Worm (Caenorhabditis elegans) whole organism, L4 larva: ENCODE results near the gene F56A8.3.

Experiments
- F10B5.3 ChIP-seq: sonication (generic microtip); optimal IDR thresholded peaks from 2 replicates; lab custom pipeline; 2016; ENCODE audit warnings: mild to moderate bottlenecking, missing genetic modification characterization, missing compliant biosample characterization
- F26F4.8 ChIP-seq: fragments of 200-800 bp; sonication (Bioruptor generic); conservative IDR thresholded peaks from 2 replicates; pipeline ENCODE4 v1.3.6; 2022; ENCODE audit warnings: missing genetic modification characterization, missing compliant biosample characterization
- F44E2.7 ChIP-seq: fragments of 200-800 bp; sonication (Bioruptor generic); IDR thresholded peaks from 2 replicates; pipeline ENCODE4 v2.1.2; 2022; ENCODE audit warnings: missing genetic modification characterization, missing compliant biosample characterization
- T26A8.4 ChIP-seq: fragments of 200-800 bp; sonication (Bioruptor generic); IDR thresholded peaks from 2 replicates; pipeline ENCODE4 v1.3.6; 2022; ENCODE audit warnings: missing genetic modification characterization, missing compliant biosample characterization
- Y5F2A.4 ChIP-seq: fragments of 200-800 bp; sonication (Bioruptor generic); optimal IDR thresholded peaks from 2 replicates; lab custom pipeline; 2018; ENCODE audit warnings: mild to moderate bottlenecking, missing genetic modification characterization, missing compliant biosample characterization
- ZK337.2 ChIP-seq: fragments of 200-800 bp; sonication (Bioruptor generic); IDR thresholded peaks from 2 replicates; pipeline ENCODE4 v1.3.6; 2022; ENCODE audit warnings: missing genetic modification reagents, missing genetic modification characterization, missing compliant biosample characterization
- ama-1 ChIP-seq: fragments of 150-350 bp; optimal IDR thresholded peaks from 2 replicates; lab custom pipeline; 2014; ENCODE audit warnings: inconsistent platforms, mixed read lengths
- attf-4 ChIP-seq: sonication (generic microtip); optimal IDR thresholded peaks from 3 replicates; lab custom pipeline; 2017; ENCODE audit warnings: missing biosample characterization, missing genetic modification characterization
- ceh-20 ChIP-seq: fragments of 200-800 bp; sonication (Bioruptor generic); IDR thresholded peaks from 2 replicates; pipeline ENCODE4 v1.3.6; 2022; ENCODE audit warnings: missing genetic modification reagents, missing genetic modification characterization, missing compliant biosample characterization
- ceh-28 ChIP-seq: fragments of 150-350 bp; optimal IDR thresholded peaks from 2 replicates; lab custom pipeline; 2014; ENCODE audit warnings: missing biosample characterization, missing genetic modification reagents, missing genetic modification characterization
- dmd-8 ChIP-seq: fragments of 200-800 bp; sonication (Bioruptor generic); IDR thresholded peaks from 2 replicates; pipeline ENCODE4 v1.3.6; 2022; ENCODE audit warnings: missing genetic modification characterization, missing compliant biosample characterization
- dmd-9 ChIP-seq: fragments of 200-800 bp; sonication (Bioruptor generic); IDR thresholded peaks from 2 replicates; pipeline ENCODE4 v1.3.6; 2022; ENCODE audit warnings: missing genetic modification reagents, missing genetic modification characterization, missing compliant biosample characterization
- dpl-1 ChIP-seq: fragments of 150-350 bp; optimal IDR thresholded peaks from 2 replicates; lab custom pipeline; 2014; ENCODE audit warnings: missing biosample characterization, missing genetic modification reagents, missing genetic modification characterization
- dve-1 ChIP-seq: sonication (generic microtip); optimal IDR thresholded peaks from 2 replicates; lab custom pipeline; 2017; ENCODE audit warnings: antibody characterized with exemption, mild to moderate bottlenecking, missing genetic modification characterization, missing compliant biosample characterization; ENCODE audit not compliant: insufficient read depth
- fos-1 ChIP-seq: fragments of 150-350 bp; optimal IDR thresholded peaks from 2 replicates; lab custom pipeline; 2014; ENCODE audit warnings: missing biosample characterization, missing genetic modification characterization
- gei-8 ChIP-seq: fragments of 200-800 bp; sonication (Bioruptor generic); optimal IDR thresholded peaks from 2 replicates; lab custom pipeline; 2018; ENCODE audit warnings: mild to moderate bottlenecking, missing genetic modification characterization, missing compliant biosample characterization
- hlh-11 ChIP-seq: fragments of 200-800 bp; sonication (Bioruptor generic); optimal IDR thresholded peaks from 2 replicates; lab custom pipeline; 2018; ENCODE audit warnings: mild to moderate bottlenecking, missing genetic modification characterization, missing compliant biosample characterization
- hmg-1.1 ChIP-seq: fragments of 200-800 bp; sonication (Bioruptor generic); IDR thresholded peaks from 2 replicates; pipeline ENCODE4 v1.3.6; 2022; ENCODE audit warnings: missing genetic modification reagents, missing genetic modification characterization, missing compliant biosample characterization
- jun-1 ChIP-seq: fragments of 150-350 bp; optimal IDR thresholded peaks from 2 replicates; lab custom pipeline; 2014; ENCODE audit warnings: missing biosample characterization, missing genetic modification reagents, missing genetic modification characterization
- lin-1 ChIP-seq: fragments of 200-800 bp; sonication (Bioruptor generic); IDR thresholded peaks from 2 replicates; pipeline ENCODE4 v1.3.6; 2022; ENCODE audit warnings: missing genetic modification reagents, missing genetic modification characterization, missing compliant biosample characterization
- lin-13 ChIP-seq: fragments of 150-350 bp; optimal IDR thresholded peaks from 2 replicates; lab custom pipeline; 2014; ENCODE audit warnings: missing biosample characterization, missing genetic modification reagents, missing genetic modification characterization
- lin-15B ChIP-seq: fragments of 150-350 bp; sonication (generic microtip); optimal IDR thresholded peaks from 3 replicates; lab custom pipeline; 2014; ENCODE audit warnings: missing biosample characterization, missing genetic modification characterization
- lin-38 ChIP-seq: fragments of 200-800 bp; sonication (Bioruptor generic); IDR thresholded peaks from 2 replicates; pipeline ENCODE4 v1.3.6; 2022; ENCODE audit warnings: missing genetic modification reagents, missing genetic modification characterization, missing compliant biosample characterization
- lir-3 ChIP-seq: sonication (generic microtip); optimal IDR thresholded peaks from 2 replicates; lab custom pipeline; 2016; ENCODE audit warnings: mild to moderate bottlenecking, missing genetic modification characterization, missing compliant biosample characterization
- lsy-2 ChIP-seq, 2 experiments: fragments of 150-350 bp in 1 of 2; sonication (generic microtip) in 1 of 2; optimal IDR thresholded peaks; 2 replicates each; lab custom pipeline; 2014 to 2017; ENCODE audit warnings: missing biosample characterization in 2 of 2, missing genetic modification characterization in 2 of 2
- madf-5 ChIP-seq, 2 experiments: fragments of 200-800 bp; sonication (Bioruptor generic); IDR thresholded peaks; 2 replicates each; pipeline ENCODE4 v1.3.6; 2022; ENCODE audit warnings: missing compliant biosample characterization in 2 of 2, missing genetic modification characterization in 2 of 2
- mdl-1 ChIP-seq, 2 experiments: fragments of 150-350 bp in 1 of 2; sonication (generic microtip) in 1 of 2; optimal IDR thresholded peaks; 2 replicates each; lab custom pipeline; 2014 to 2017; ENCODE audit warnings: missing biosample characterization in 2 of 2, missing genetic modification characterization in 2 of 2
- mdt-29 ChIP-seq: fragments of 200-800 bp; sonication (Bioruptor generic); IDR thresholded peaks from 2 replicates; pipeline ENCODE4 v1.3.6; 2022; ENCODE audit warnings: missing genetic modification reagents, missing genetic modification characterization, missing compliant biosample characterization
- mes-2 ChIP-seq: sonication (generic microtip); optimal IDR thresholded peaks from 2 replicates; lab custom pipeline; 2016; ENCODE audit warnings: missing genotype, mild to moderate bottlenecking, missing genetic modification characterization, missing compliant biosample characterization; ENCODE audit not compliant: poor library complexity, severe bottlenecking
- nhr-10 ChIP-seq: fragments of 150-350 bp; optimal IDR thresholded peaks from 2 replicates; lab custom pipeline; 2014; ENCODE audit warnings: missing biosample characterization, missing genetic modification characterization
- nhr-11 ChIP-seq: fragments of 150-350 bp; optimal IDR thresholded peaks from 2 replicates; lab custom pipeline; 2014; ENCODE audit warnings: missing biosample characterization, missing genetic modification characterization
- nhr-111 ChIP-seq: fragments of 200-800 bp; sonication (Bioruptor generic); optimal IDR thresholded peaks from 2 replicates; lab custom pipeline; 2018; ENCODE audit warnings: mild to moderate bottlenecking, missing genetic modification characterization, missing compliant biosample characterization
- nhr-28 ChIP-seq: fragments of 150-350 bp; optimal IDR thresholded peaks from 2 replicates; lab custom pipeline; 2014; ENCODE audit warnings: missing biosample characterization, missing genetic modification characterization
- nhr-42 ChIP-seq: fragments of 200-800 bp; sonication (Bioruptor generic); IDR thresholded peaks from 2 replicates; pipeline ENCODE4 v1.3.6; 2022; ENCODE audit warnings: missing genetic modification characterization, missing compliant biosample characterization
- nhr-48 ChIP-seq: sonication (generic microtip); optimal IDR thresholded peaks from 2 replicates; lab custom pipeline; 2016; ENCODE audit warnings: mild to moderate bottlenecking, missing genetic modification characterization, missing compliant biosample characterization
- nhr-6 ChIP-seq: fragments of 150-350 bp; optimal IDR thresholded peaks from 2 replicates; lab custom pipeline; 2014; ENCODE audit warnings: missing biosample characterization, missing genetic modification characterization
- php-3 ChIP-seq: fragments of 200-800 bp; sonication (Bioruptor generic); IDR thresholded peaks from 2 replicates; pipeline ENCODE4 v1.3.6; 2022; ENCODE audit warnings: missing genetic modification reagents, missing genetic modification characterization, missing compliant biosample characterization
- sdz-12 ChIP-seq: fragments of 200-800 bp; sonication (Bioruptor generic); optimal IDR thresholded peaks from 2 replicates; lab custom pipeline; 2018; ENCODE audit warnings: mild to moderate bottlenecking, missing genetic modification characterization, missing compliant biosample characterization
- set-16 ChIP-seq: fragments of 200-800 bp; sonication (Bioruptor generic); IDR thresholded peaks from 2 replicates; pipeline ENCODE4 v1.3.6; 2022; ENCODE audit warnings: missing genetic modification reagents, missing genetic modification characterization, missing compliant biosample characterization
- snpc-4 ChIP-seq: fragments of 150-350 bp; optimal IDR thresholded peaks from 2 replicates; lab custom pipeline; 2014; ENCODE audit warnings: missing biosample characterization, missing genetic modification characterization
- tag-97 ChIP-seq: fragments of 200-800 bp; sonication (Bioruptor generic); IDR thresholded peaks from 2 replicates; pipeline ENCODE4 v1.3.6; 2022; ENCODE audit warnings: missing genetic modification characterization, missing compliant biosample characterization
- unc-39 ChIP-seq: sonication (generic microtip); optimal IDR thresholded peaks from 2 replicates; lab custom pipeline; 2017; ENCODE audit warnings: missing biosample characterization, missing genetic modification characterization
- ztf-11 ChIP-seq: fragments of 150-350 bp; optimal IDR thresholded peaks from 2 replicates; lab custom pipeline; 2014; ENCODE audit warnings: missing biosample characterization, missing genetic modification characterization

Gene F56A8.3

DNA sequence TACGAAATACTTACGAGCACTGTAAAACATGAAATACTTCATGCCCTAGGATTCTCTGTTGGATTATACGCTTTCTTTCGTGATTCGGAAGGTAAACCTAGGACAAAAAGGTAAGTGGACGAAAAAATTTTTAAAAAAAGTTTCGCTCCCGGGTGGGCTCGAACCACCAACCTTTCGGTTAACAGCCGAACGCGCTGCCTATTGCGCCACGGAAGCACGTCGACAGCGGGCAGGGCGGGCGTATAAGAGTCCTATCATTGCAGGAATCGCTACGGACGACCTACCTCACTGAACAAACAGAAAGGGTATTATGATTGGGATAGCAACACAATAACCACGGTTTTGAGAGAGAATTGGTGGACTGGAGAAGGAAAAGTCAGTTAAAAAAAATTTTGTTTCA lies 31.7 kb upstream of the F56A8.3 start (continued):
- TF ChIP-seq lin-38 (GFP tag; lab: Robert Waterston, UW), result no peak; the same call in 1 of the 2 replicates
- TF ChIP-seq madf-5 (GFP tag; IDR thresholded peaks at IDR 0.05; lab: Robert Waterston, UW), result 0 out of 4 replicates have a peak, but pooled peaks of 1 of the 2 experiments have one; percentile 47
- TF ChIP-seq dmd-8 (GFP tag; lab: Robert Waterston, UW), result 0 out of 2 replicates have a peak, but pooled peaks have one; percentile 27
- TF ChIP-seq sdz-12 (GFP tag; lab: Kevin White, UChicago), result no peak
- no peak for TF ChIP-seq nhr-28
- TF ChIP-seq fos-1 (tag; lab: Kevin White, UChicago), result no peak
- 0 out of 2 replicates have a peak, but pooled peaks have one; percentile 34 for TF ChIP-seq nhr-42
- TF ChIP-seq gei-8, result no peak
- TF ChIP-seq php-3 (GFP tag; lab: Robert Waterston, UW), result 0 out of 2 replicates have a peak, but pooled peaks have one; percentile 18
- TF ChIP-seq ama-1 (lab: Kevin White, UChicago), result no peak
- TF ChIP-seq attf-4 (tag; lab: Kevin White, UChicago), result no peak
- no peak for TF ChIP-seq unc-39 (tag; lab: Kevin White, UChicago)
- no peak for TF ChIP-seq F10B5.3 (tag; lab: Kevin White, UChicago)
- TF ChIP-seq snpc-4 (tag; lab: Kevin White, UChicago), result no peak
- no peak for TF ChIP-seq lir-3
- TF ChIP-seq T26A8.4, result peak; percentile 32; the same call in 1 of the 2 replicates
- TF ChIP-seq lin-15B (tag; lab: Kevin White, UChicago), result no peak
- TF ChIP-seq hlh-11, result peak; percentile 16
- no peak for TF ChIP-seq dpl-1 (GFP tag; lab: Kevin White, UChicago)
- TF ChIP-seq lin-1 (GFP tag; lab: Robert Waterston, UW), result no peak
- no peak for TF ChIP-seq ceh-20 (GFP tag; lab: Robert Waterston, UW)
- no peak for TF ChIP-seq lsy-2 (tag; optimal IDR thresholded peaks at IDR 0.05; lab: Kevin White, UChicago)
- no peak for TF ChIP-seq tag-97 (GFP tag; lab: Robert Waterston, UW)
- no peak for TF ChIP-seq nhr-111
- TF ChIP-seq hmg-1.1 (GFP tag; lab: Robert Waterston, UW), result peak; percentile 58
- TF ChIP-seq nhr-11 (tag; lab: Kevin White, UChicago), result no peak
- TF ChIP-seq lin-13 (GFP tag; lab: Kevin White, UChicago), result peak; percentile 28
- TF ChIP-seq nhr-6, result no peak
- 0 out of 2 replicates have a peak, but pooled peaks have one; percentile 46 for TF ChIP-seq dmd-9
- TF ChIP-seq dve-1 (tag; lab: Kevin White, UChicago), result no peak
- TF ChIP-seq Y5F2A.4, result peak; percentile 22
- TF ChIP-seq ZK337.2 (GFP tag; lab: Robert Waterston, UW), result no peak
- peak; percentile 38; the same call in 1 of the 2 replicates for TF ChIP-seq set-16 (GFP tag; lab: Robert Waterston, UW)
- TF ChIP-seq F26F4.8, result no peak
- TF ChIP-seq ztf-11 (tag; lab: Kevin White, UChicago), result no peak
- no peak for TF ChIP-seq nhr-10 (tag; lab: Kevin White, UChicago)
- TF ChIP-seq jun-1 (tag; lab: Kevin White, UChicago), result no peak
- TF ChIP-seq mes-2, result peak; percentile 74
- TF ChIP-seq mdt-29 (GFP tag; lab: Robert Waterston, UW), result no peak
- no peak for TF ChIP-seq mdl-1 (tag; optimal IDR thresholded peaks at IDR 0.05; lab: Kevin White, UChicago)
- no peak for TF ChIP-seq ceh-28 (tag; lab: Kevin White, UChicago)
- peak; percentile 22; the same call in 1 of the 2 replicates for TF ChIP-seq F44E2.7 (GFP tag; lab: Robert Waterston, UW)
- TF ChIP-seq nhr-48 (tag; lab: Kevin White, UChicago), result no peak

DNA sequence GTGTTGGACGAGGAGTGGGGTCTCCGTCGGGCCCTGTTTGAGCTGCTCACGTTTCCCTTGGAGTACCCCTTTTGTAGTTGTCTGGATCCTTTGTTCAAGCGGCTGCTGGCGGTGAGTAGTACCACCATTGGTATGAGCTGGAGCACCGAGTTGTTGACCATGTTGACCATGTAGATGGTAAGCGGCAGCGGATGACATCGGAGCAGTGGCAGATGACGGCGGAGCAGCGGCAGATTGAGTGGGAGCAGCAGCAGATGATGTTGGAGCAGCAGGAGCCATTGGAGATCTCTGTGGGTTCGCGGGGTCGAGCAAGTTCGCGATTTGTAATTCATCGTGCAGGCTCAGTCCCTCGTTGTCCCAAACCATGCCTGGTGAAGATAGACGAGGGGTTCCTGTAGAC lies 20.5 kb upstream of the F56A8.3 start:
- TF ChIP-seq set-16 (GFP tag; lab: Robert Waterston, UW), result peak; percentile 72
